Fruit fly (Drosophila melanogaster): ENCODE measurements around the gene SF1.

dm6 chr3R:17594086-17594485 is 53.9 kb downstream of the SF1 start, which contains the start of gene Sgs5bis:
- TF ChIP-seq CG12942 (GFP tag; optimal IDR thresholded peaks at IDR 0.05) (no peak), sisA (GFP tag; IDR thresholded peaks at IDR 0.05) (no peak), CG5245 (GFP tag; optimal IDR thresholded peaks at IDR 0.05) (no peak), Dref (GFP tag; IDR thresholded peaks at IDR 0.05) (no peak), CG7839 (tag; optimal IDR thresholded peaks at IDR 0.05) (no peak), trem (tag; optimal IDR thresholded peaks at IDR 0.05) (no peak), btn (GFP tag; optimal IDR thresholded peaks at IDR 0.05) (no peak), TFAM (GFP tag; optimal IDR thresholded peaks at IDR 0.05) (no peak), CTCF (GFP tag; optimal IDR thresholded peaks at IDR 0.05) (no peak), NFAT (GFP tag; IDR thresholded peaks at IDR 0.05) (no peak), Dll (GFP tag; IDR thresholded peaks at IDR 0.05; ENCODE audit: partially characterized antibody) (no peak), CG9817 (tag; optimal IDR thresholded peaks at IDR 0.05) (no peak), CG15011 (GFP tag; optimal IDR thresholded peaks at IDR 0.05) (no peak), Hr39 (optimal IDR thresholded peaks at IDR 0.05) (no peak)
